Fruit fly (Drosophila melanogaster): ENCODE results near the gene CG9114.

Gene CG9114

DNA sequence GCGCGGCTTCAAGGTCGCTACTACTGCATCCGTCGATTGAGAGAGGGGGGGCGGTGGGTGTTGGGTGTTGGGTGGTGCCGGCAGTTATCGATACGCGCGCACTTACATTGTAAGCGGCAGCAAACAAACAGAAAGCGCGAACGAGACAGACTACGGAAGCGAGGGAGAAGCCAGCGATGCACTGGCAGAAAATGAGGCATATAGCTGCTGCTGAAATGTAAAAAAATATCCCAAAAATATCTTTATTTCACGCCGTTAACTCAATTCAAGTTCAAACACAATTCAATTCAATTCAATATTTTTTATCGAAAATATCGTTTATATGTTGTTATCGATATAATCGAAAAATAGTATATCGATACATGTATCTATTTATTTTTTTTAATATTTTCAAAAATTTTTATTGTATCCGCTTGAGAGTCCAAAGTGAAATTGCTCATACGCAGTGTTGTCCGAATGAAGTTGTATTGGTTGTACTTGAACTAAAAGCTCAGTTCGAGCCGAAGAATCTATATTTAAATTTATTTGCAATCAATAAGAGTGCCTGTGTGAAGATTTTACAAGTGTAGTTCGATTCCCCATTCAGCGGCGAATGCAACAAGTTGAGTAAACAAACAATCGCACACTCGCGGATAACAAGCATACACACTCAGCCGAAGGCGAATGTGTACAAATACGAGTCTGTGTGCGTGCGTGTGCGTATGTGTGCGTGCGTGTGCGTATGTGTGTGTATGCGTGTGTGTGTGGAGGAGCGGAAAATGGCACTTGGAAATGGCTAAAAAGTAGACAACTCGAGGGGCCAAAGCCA is 20.7 kb downstream of the CG9114 start (continued):
- TF ChIP-seq CG1621 (tag; optimal IDR thresholded peaks at IDR 0.05) (no peak), svp (GFP tag) (peak; percentile 76), CG6276 (GFP tag; optimal IDR thresholded peaks at IDR 0.05) (peak; percentile 71), CG6808 (GFP tag; optimal IDR thresholded peaks at IDR 0.05) (peak; percentile 42), CG10631 (GFP tag; optimal IDR thresholded peaks at IDR 0.05) (peak; percentile 57), spab (GFP tag; optimal IDR thresholded peaks at IDR 0.05) (peak; percentile 42), fd85E (GFP tag; optimal IDR thresholded peaks at IDR 0.05) (no peak), Sox15 (GFP tag; optimal IDR thresholded peaks at IDR 0.05) (peak; percentile 60), CG3919 (GFP tag; optimal IDR thresholded peaks at IDR 0.05) (peak; percentile 52), CG8632 (GFP tag; optimal IDR thresholded peaks at IDR 0.05) (peak; percentile 62)

DNA sequence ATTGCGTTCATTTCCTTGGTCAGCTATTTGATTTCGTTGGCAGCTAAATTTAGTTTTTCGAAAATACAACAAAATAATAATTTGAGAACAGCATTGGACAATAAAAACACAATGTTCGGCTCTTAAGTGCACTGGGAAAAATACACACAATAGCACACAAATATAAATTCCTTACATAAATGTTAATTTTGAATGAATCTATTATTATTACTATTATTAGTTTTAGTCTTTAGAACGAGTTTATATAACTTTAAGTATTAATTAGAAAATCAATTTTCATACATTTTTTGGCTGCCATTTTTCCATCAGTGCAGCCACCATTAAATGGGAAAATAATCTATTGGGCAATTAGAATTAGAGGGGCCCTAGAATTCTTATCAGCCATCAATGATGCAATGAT is 23.0 kb downstream of the CG9114 start:
- TF ChIP-seq fd85E (GFP tag; optimal IDR thresholded peaks at IDR 0.05) (no peak), Eip93F (GFP tag; optimal IDR thresholded peaks at IDR 0.05) (no peak), fd59A (GFP tag; optimal IDR thresholded peaks at IDR 0.05) (no peak), CG15336 (GFP tag; IDR thresholded peaks at IDR 0.05) (no peak), CG11294 (GFP tag; IDR thresholded peaks at IDR 0.05) (no peak), CG6808 (GFP tag; optimal IDR thresholded peaks at IDR 0.05) (no peak), Blimp-1 (GFP tag; optimal IDR thresholded peaks at IDR 0.05) (no peak), Smox (GFP tag; optimal IDR thresholded peaks at IDR 0.05) (no peak), CG3919 (GFP tag; optimal IDR thresholded peaks at IDR 0.05) (no peak), CG32006 (GFP tag; optimal IDR thresholded peaks at IDR 0.05) (no peak), Lpt (GFP tag; optimal IDR thresholded peaks at IDR 0.05) (no peak), CG10669 (GFP tag; optimal IDR thresholded peaks at IDR 0.05) (no peak), CG6276 (GFP tag; optimal IDR thresholded peaks at IDR 0.05) (no peak), CG11902 (GFP tag; optimal IDR thresholded peaks at IDR 0.05) (no peak), pdm3 (GFP tag; optimal IDR thresholded peaks at IDR 0.05) (no peak), CG9139 (GFP tag; optimal IDR thresholded peaks at IDR 0.05) (no peak), salr (GFP tag; optimal IDR thresholded peaks at IDR 0.05) (no peak)

DNA sequence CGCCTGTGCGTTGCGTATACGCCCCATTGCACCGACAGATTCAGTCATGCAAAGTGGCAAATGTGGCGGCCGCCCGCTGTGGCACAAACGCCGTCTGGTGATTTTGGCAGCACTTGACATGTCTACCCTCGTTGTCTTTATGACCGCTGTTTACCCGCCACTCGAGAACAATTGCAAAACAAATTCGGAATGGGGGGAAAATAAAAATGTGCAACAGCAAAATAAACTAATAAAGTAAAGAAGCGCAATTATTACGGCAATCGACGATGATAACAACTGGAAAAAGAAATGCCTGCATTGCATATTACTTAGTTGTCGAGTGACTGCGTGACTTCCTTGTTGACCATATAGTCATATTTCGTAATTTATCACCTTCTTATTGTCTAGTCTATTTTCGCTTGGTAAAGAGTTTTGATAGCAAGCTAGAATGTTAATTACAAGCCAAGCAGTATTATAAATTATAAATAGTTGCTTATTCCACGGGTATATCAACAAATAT is 24.4 kb downstream of the CG9114 start:
- TF ChIP-seq Ets21C (GFP tag; optimal IDR thresholded peaks at IDR 0.05) (no peak), CG9139 (GFP tag; optimal IDR thresholded peaks at IDR 0.05) (no peak), CG10669 (GFP tag; optimal IDR thresholded peaks at IDR 0.05) (no peak), Blimp-1 (GFP tag; optimal IDR thresholded peaks at IDR 0.05) (no peak), CG10631 (GFP tag; optimal IDR thresholded peaks at IDR 0.05) (no peak), CG6276 (GFP tag; optimal IDR thresholded peaks at IDR 0.05) (peak; percentile 1), CG6163 (GFP tag; IDR thresholded peaks at IDR 0.05) (no peak), fd59A (GFP tag; optimal IDR thresholded peaks at IDR 0.05) (no peak), salr (GFP tag; optimal IDR thresholded peaks at IDR 0.05) (no peak), CG6808 (GFP tag; optimal IDR thresholded peaks at IDR 0.05) (no peak), Ets96B (tag; optimal IDR thresholded peaks at IDR 0.05) (no peak), vri (GFP tag; optimal IDR thresholded peaks at IDR 0.05) (peak; percentile 21), CG8632 (GFP tag; optimal IDR thresholded peaks at IDR 0.05) (no peak), Met (GFP tag; optimal IDR thresholded peaks at IDR 0.05) (no peak), spab (GFP tag; optimal IDR thresholded peaks at IDR 0.05) (no peak), CG7368 (GFP tag; optimal IDR thresholded peaks at IDR 0.05) (no peak), Eip78C (GFP tag) (peak; percentile 42), net (GFP tag; optimal IDR thresholded peaks at IDR 0.05) (no peak), topi (GFP tag; optimal IDR thresholded peaks at IDR 0.05) (no peak), lz (GFP tag; optimal IDR thresholded peaks at IDR 0.05) (no peak)

DNA sequence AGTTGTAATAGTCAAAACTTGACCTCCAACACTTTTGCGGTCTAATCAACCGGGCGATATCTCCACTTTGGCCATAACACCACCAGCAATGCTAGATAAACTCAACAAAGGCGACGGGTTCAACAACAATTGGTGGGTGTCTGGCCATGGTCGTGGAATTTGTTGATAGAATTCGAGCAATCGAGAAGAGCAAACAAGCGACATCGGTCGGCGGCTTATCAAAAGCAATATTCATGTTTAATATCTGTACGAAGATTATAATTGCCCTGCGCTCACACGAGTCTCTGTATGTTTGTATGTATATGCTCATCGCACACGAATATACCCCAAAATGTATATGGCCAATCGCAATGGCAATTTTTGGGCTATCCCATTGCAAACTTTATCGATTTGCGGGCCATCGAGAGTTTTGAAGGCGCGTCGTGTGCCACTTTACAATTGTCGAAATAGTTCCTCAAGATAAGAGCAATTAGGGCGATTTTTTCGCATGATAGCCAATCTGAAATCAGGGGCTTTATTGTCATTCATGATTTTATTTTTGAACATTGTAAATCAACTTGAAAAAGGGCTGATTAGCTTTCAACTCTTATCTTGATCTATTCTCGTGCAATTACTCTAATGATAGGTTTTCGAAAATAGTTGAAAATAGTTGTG is 25.3 kb downstream of the CG9114 start:
- no peak for TF ChIP-seq Lpt (GFP tag; optimal IDR thresholded peaks at IDR 0.05)
- no peak for TF ChIP-seq CG15336 (GFP tag; IDR thresholded peaks at IDR 0.05)
- peak; percentile 51 for TF ChIP-seq fkh (GFP tag; optimal IDR thresholded peaks at IDR 0.05)
- TF ChIP-seq CG6792 (GFP tag; optimal IDR thresholded peaks at IDR 0.05) = no peak
- no peak for TF ChIP-seq esn (GFP tag; optimal IDR thresholded peaks at IDR 0.05)
- no peak for TF ChIP-seq CG31627 (GFP tag; optimal IDR thresholded peaks at IDR 0.05)
- no peak for TF ChIP-seq CG1621 (tag; optimal IDR thresholded peaks at IDR 0.05)
- no peak for TF ChIP-seq CG10631 (GFP tag; optimal IDR thresholded peaks at IDR 0.05)
- no peak for TF ChIP-seq CG3919 (GFP tag; optimal IDR thresholded peaks at IDR 0.05)
- no peak for TF ChIP-seq Gug (GFP tag; IDR thresholded peaks at IDR 0.05)
- TF ChIP-seq pdm3 (GFP tag; optimal IDR thresholded peaks at IDR 0.05) = no peak
- TF ChIP-seq Eip78C (GFP tag) = peak; percentile 33
- TF ChIP-seq CG8319 (GFP tag; optimal IDR thresholded peaks at IDR 0.05) = no peak
- no peak for TF ChIP-seq Sox14 (GFP tag; optimal IDR thresholded peaks at IDR 0.05)
- TF ChIP-seq dsx (GFP tag; optimal IDR thresholded peaks at IDR 0.05; ENCODE audit: poor library complexity, severe bottlenecking) = no peak
- no peak for TF ChIP-seq CG9139 (GFP tag; optimal IDR thresholded peaks at IDR 0.05)
- TF ChIP-seq topi (GFP tag; optimal IDR thresholded peaks at IDR 0.05) = no peak
- TF ChIP-seq CG10669 (GFP tag; optimal IDR thresholded peaks at IDR 0.05) = no peak
- peak; percentile 77 for TF ChIP-seq svp (GFP tag)

Measured in whole organism, prepupa.